Worm (Caenorhabditis elegans): Measurements from ENCODE around the gene K10D11.6.

Gene K10D11.6

ce11 chrIV:12975981-12976380 is 13.3 kb downstream of the K10D11.6 start, which contains the start of gene dod-17:
TSS of gene dod-17 (plus strand) at chrIV:12976303.
- TF ChIP-seq F39B2.1 (GFP tag; IDR thresholded peaks at IDR 0.05), result no peak

ce11 chrIV:12973336-12973735 is 15.9 kb downstream of the K10D11.6 start, which contains the start of gene F55G11.4:
TSS of gene F55G11.4 (plus strand) at chrIV:12973624.
- TF ChIP-seq attf-3 (GFP tag; conservative IDR thresholded peaks at IDR 0.05), result no peak
- no peak for TF ChIP-seq nhr-80 (tag; optimal IDR thresholded peaks at IDR 0.05)
- no peak for TF ChIP-seq nfya-2 (GFP tag; IDR thresholded peaks at IDR 0.05)
- no peak for TF ChIP-seq tlf-1 (GFP tag; optimal IDR thresholded peaks at IDR 0.05)
- TF ChIP-seq chd-7 (tag; optimal IDR thresholded peaks at IDR 0.05), result no peak
- TF ChIP-seq F57A8.1 (GFP tag; optimal IDR thresholded peaks at IDR 0.05), result no peak
- TF ChIP-seq mel-28 (tag; optimal IDR thresholded peaks at IDR 0.05; ENCODE audit: borderline replicate concordance), result no peak
- no peak for TF ChIP-seq nhr-27 (tag; optimal IDR thresholded peaks at IDR 0.05)
- no peak for TF ChIP-seq Y79H2A.3 (GFP tag; conservative IDR thresholded peaks at IDR 0.05)
- no peak for TF ChIP-seq F23B12.7 (tag; optimal IDR thresholded peaks at IDR 0.05; ENCODE audit: insufficient read depth)

- no peak for TF ChIP-seq lag-1 (GFP tag; IDR thresholded peaks at IDR 0.05)
- no peak for TF ChIP-seq Y95B8A.8 (GFP tag; IDR thresholded peaks at IDR 0.05)
- TF ChIP-seq ztf-6 (GFP tag; IDR thresholded peaks at IDR 0.05), result no peak
- no peak for TF ChIP-seq mes-4 (tag; optimal IDR thresholded peaks at IDR 0.05)
Measured at ce11 chrIV:12972780-12973179, 16.5 kb downstream of the K10D11.6 start.

DNA sequence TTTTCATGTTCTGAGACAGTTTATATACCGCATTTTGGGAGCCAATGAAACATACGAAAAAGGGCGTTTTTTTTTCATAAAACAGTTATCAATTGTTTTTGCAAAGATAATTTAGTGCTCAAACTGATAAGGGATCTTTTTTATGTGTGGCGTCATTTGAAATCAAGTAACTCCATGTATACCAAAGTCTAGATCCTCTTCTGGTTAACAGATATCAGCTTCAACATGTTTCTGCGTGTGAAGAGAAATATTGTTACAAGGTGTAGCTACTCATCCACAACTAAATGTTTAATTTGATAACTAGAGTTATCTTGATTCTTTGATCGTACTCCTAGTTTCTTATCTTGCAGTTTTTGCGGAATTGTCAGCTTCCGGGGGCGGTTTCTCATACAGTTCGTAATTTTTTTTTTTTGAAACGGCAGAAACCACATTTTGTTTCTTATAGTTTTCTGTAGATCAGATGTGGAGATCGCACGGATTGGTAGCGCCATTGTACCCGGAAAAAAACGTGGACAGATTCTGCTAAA is 17.2 kb downstream of the K10D11.6 start:
- TF ChIP-seq nhr-80 (tag; optimal IDR thresholded peaks at IDR 0.05) (peak; percentile 59), let-607 (tag; optimal IDR thresholded peaks at IDR 0.05) (no peak)

DNA sequence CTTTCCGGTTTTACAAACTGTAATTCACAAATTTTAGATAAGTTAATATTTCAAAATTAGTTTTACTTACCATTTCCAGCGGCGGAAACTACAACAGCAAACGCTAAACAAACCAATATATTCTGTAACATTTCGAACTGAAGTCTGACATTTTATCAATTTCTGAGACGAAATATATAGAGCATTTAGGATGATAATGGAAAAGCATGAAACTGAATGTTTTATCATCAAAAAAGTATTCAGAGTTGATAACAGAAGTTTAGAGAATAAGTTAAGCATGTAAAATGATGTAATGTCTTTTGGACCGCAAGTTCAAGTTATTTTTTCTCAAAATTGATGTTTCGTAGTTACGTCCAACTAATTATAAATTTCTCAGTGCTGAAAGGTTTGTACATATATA is 20.1 kb downstream of the K10D11.6 start, which contains the start of gene F55G11.2:
F55G11.2 (minus strand) TSS at position 149 of the 400 bp plus-strand sequence.
- peak; percentile 55 for TF ChIP-seq nhr-80 (tag; optimal IDR thresholded peaks at IDR 0.05)
- TF ChIP-seq dpl-1 (GFP tag; optimal IDR thresholded peaks at IDR 0.05), result no peak

ce11 chrIV:12967303-12967702 is 22.0 kb downstream of the K10D11.6 start:
- TF ChIP-seq dpl-1 (GFP tag; optimal IDR thresholded peaks at IDR 0.05) (no peak), F33H1.4 (GFP tag; IDR thresholded peaks at IDR 0.05) (no peak), dox-1 (GFP tag; IDR thresholded peaks at IDR 0.05) (no peak), ccch-3 (GFP tag; optimal IDR thresholded peaks at IDR 0.05) (no peak), lin-54 (GFP tag; optimal IDR thresholded peaks at IDR 0.05) (no peak), dpff-1 (tag; optimal IDR thresholded peaks at IDR 0.05) (no peak), zim-3 (tag; optimal IDR thresholded peaks at IDR 0.05) (no peak), ztf-25 (GFP tag; IDR thresholded peaks at IDR 0.05) (no peak), akir-1 (GFP tag; optimal IDR thresholded peaks at IDR 0.05) (no peak), nhr-90 (tag; optimal IDR thresholded peaks at IDR 0.05) (no peak), ekl-4 (GFP tag; IDR thresholded peaks at IDR 0.05) (no peak), hmg-20 (GFP tag; IDR thresholded peaks at IDR 0.05) (no peak), efl-1 (GFP tag; optimal IDR thresholded peaks at IDR 0.05) (no peak)
